Fruit fly (Drosophila melanogaster): ENCODE measurements around the gene CG9588.

- peak; percentile 64; the same call in 2 of the 3 replicates for TF ChIP-seq CG4496 (GFP tag; IDR thresholded peaks at IDR 0.05)
- no peak; the same call in 1 of the 2 replicates for TF ChIP-seq CG12605 (GFP tag; IDR thresholded peaks at IDR 0.05)
- peak; percentile 50 for TF ChIP-seq CG32121 (GFP tag; IDR thresholded peaks at IDR 0.05)
- TF ChIP-seq CG15710 (tag; optimal IDR thresholded peaks at IDR 0.05): no peak
- TF ChIP-seq CG10348 (GFP tag; IDR thresholded peaks at IDR 0.05): no peak
- TF ChIP-seq rn (GFP tag; IDR thresholded peaks at IDR 0.05): no peak
- no peak for TF ChIP-seq D1 (tag; optimal IDR thresholded peaks at IDR 0.05)
- no peak for TF ChIP-seq CG8159 (tag; optimal IDR thresholded peaks at IDR 0.05)
- no peak for TF ChIP-seq CG17806 (tag; optimal IDR thresholded peaks at IDR 0.05)
- no peak for TF ChIP-seq CG14655 (GFP tag; optimal IDR thresholded peaks at IDR 0.05)
- no peak for TF ChIP-seq CG8301 (tag; optimal IDR thresholded peaks at IDR 0.05)
- peak; percentile 63 for TF ChIP-seq Pif1A (GFP tag; optimal IDR thresholded peaks at IDR 0.05)
- TF ChIP-seq CG13204 (GFP tag; optimal IDR thresholded peaks at IDR 0.05): peak; percentile 65
- peak; percentile 62; the same call in 1 of the 2 replicates for TF ChIP-seq Ets98B (GFP tag; IDR thresholded peaks at IDR 0.05)
Observed at dm6 chr3R:13715012-13715673, 38.7 kb upstream of the CG9588 start, which contains the start of gene kmr.
